Fruit fly (Drosophila melanogaster): ENCODE measurements around the gene omd.

DNA sequence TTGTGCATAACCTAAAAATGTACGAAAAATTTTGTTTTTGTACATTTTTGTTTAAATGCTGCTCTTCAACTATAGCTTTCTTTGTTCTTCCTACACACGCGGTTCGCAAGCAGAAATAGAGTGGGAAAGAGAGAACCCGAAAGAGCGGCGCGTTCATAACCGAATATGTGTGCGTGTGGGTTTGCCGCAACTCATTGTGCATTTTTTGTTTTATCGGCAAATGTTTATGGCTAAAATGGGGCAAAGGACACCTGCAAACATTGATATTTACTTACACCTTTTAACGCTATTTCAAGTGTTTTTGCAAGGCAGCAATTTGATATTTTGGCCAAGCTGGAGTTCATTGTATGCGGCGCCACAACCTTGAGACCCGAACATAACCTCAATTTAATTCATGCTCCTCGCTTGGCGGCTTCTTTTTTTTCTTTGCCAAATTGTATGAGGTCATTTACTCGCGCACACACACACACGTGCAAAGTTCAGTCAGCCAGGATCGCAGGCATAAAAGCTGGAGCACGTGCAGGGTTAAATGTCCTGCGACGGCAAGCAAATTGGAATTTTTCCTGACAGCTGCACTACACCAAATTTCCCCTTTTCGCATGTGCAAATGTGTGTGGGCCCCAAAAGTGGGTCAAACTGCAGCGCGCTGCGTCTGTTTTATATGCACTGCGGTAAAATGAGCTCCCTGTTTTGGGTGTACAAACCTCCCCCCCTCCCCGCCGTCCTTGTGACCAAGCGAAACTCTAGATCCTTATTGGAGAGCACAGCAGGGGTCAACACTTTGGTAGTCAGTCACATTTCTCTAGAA is 39.1 kb downstream of the omd start:
- TF ChIP-seq kay (GFP tag; ENCODE audit: borderline replicate concordance) (no peak), CG5204 (GFP tag; optimal IDR thresholded peaks at IDR 0.05) (no peak), CG33017 (tag; optimal IDR thresholded peaks at IDR 0.05) (no peak), tj (GFP tag; optimal IDR thresholded peaks at IDR 0.05) (no peak)
